Fruit fly (Drosophila melanogaster): ENCODE results near the gene CG15721.

Gene CG15721

dm6 chrX:13012289-13012688, 41.8 kb downstream of the CG15721 start (continued):
- TF ChIP-seq CG4854 (GFP tag; optimal IDR thresholded peaks at IDR 0.05) (no peak), H2.0 (GFP tag; IDR thresholded peaks at IDR 0.05) (no peak), aop (GFP tag; IDR thresholded peaks at IDR 0.05) (no peak), Opbp (GFP tag; IDR thresholded peaks at IDR 0.05; ENCODE audit: partially characterized antibody) (no peak), unc-4 (GFP tag; IDR thresholded peaks at IDR 0.05; ENCODE audit: partially characterized antibody) (no peak)

- TF ChIP-seq chm (GFP tag; IDR thresholded peaks at IDR 0.05) (no peak), phol (tag; optimal IDR thresholded peaks at IDR 0.05) (no peak), fru (optimal IDR thresholded peaks at IDR 0.05) (no peak), CG15514 (GFP tag; optimal IDR thresholded peaks at IDR 0.05) (no peak), abd-A (tag; optimal IDR thresholded peaks at IDR 0.05) (no peak), CG42726 (GFP tag; IDR thresholded peaks at IDR 0.05; ENCODE audit: partially characterized antibody) (no peak)
These were observed 51.4 kb downstream of the CG15721 start, which contains the start of gene CG2209 for dm6 chrX:13021898-13022297. Gene CG2209 (plus strand): TSS chrX:13022198.
